Fruit fly (Drosophila melanogaster): Measurements from ENCODE around the gene kirre.

kirre gene

DNA sequence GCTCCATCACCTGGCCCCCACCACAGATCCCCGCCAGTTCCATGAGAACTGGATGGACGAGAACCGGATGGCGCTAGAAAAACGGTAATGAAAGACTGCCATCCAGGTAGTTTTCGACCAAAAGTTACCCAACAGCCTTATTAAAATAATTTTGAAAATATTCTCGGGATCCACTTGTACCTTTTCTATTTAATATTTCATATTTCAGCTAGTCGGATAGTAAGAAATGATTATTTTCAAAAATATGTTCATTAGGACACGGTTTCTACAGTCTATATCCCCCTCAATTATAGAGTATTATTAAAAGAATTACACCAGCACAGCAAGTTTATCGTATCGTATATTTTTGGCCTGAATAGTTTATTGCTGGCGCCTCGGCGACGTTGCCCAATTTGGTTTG, 265.6 kb downstream of the kirre start:
- TF ChIP-seq CG32264 (GFP tag; optimal IDR thresholded peaks at IDR 0.05), result no peak
- TF ChIP-seq Hnf4 (GFP tag; optimal IDR thresholded peaks at IDR 0.05), result no peak
- no peak for TF ChIP-seq Myc (optimal IDR thresholded peaks at IDR 0.05)
- TF ChIP-seq GATAd (GFP tag; optimal IDR thresholded peaks at IDR 0.05), result no peak
- no peak for TF ChIP-seq Sp1 (GFP tag; optimal IDR thresholded peaks at IDR 0.05)
- no peak for TF ChIP-seq Rel (GFP tag; optimal IDR thresholded peaks at IDR 0.05)
- no peak for TF ChIP-seq Rel (tag; optimal IDR thresholded peaks at IDR 0.05)
- TF ChIP-seq Dif (GFP tag; optimal IDR thresholded peaks at IDR 0.05; ENCODE audit: partially characterized antibody), result no peak
- TF ChIP-seq rgr (GFP tag; optimal IDR thresholded peaks at IDR 0.05), result no peak
- no peak for TF ChIP-seq pan (optimal IDR thresholded peaks at IDR 0.05)
- TF ChIP-seq foxo (GFP tag; optimal IDR thresholded peaks at IDR 0.05), result no peak
- TF ChIP-seq ey (GFP tag; optimal IDR thresholded peaks at IDR 0.05), result no peak
- no peak for TF ChIP-seq h (GFP tag; optimal IDR thresholded peaks at IDR 0.05)

DNA sequence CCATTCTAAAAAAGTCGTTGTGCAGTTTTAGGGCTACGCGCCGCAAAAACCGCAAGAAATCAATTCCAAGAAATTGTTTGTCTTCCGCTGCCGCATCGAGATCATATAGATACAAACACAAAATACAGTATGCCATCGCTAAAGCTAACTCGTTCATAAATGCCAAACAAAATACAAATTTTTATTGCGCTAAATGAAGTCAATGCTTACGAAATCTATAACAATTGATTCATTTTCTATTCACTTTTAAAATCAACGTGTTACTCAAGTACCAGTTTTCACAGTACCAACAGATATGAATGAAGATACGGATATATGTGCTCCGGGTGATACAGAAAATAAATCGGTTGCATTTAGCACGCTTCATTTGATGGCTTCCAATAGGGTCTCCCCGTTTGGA, 267.6 kb downstream of the kirre start:
- peak; percentile 27 for TF ChIP-seq fru (GFP tag; optimal IDR thresholded peaks at IDR 0.05)
- no peak for TF ChIP-seq Hr83 (GFP tag; optimal IDR thresholded peaks at IDR 0.05; ENCODE audit: poor library complexity, severe bottlenecking)
- peak in 1 of 2 experiments; percentile 47 for TF ChIP-seq foxo (GFP tag; optimal IDR thresholded peaks at IDR 0.05)
- TF ChIP-seq woc (GFP tag; optimal IDR thresholded peaks at IDR 0.05), result peak; percentile 17
- peak; percentile 27 for TF ChIP-seq Hnf4 (GFP tag; optimal IDR thresholded peaks at IDR 0.05)
- peak; percentile 31 for TF ChIP-seq rgr (GFP tag; optimal IDR thresholded peaks at IDR 0.05)
- peak; percentile 14 for TF ChIP-seq ey (GFP tag; optimal IDR thresholded peaks at IDR 0.05)
- peak; percentile 32 for TF ChIP-seq HLH106 (tag; optimal IDR thresholded peaks at IDR 0.05)
- TF ChIP-seq h (GFP tag; optimal IDR thresholded peaks at IDR 0.05), result peak; percentile 18
- no peak for TF ChIP-seq CG9705 (GFP tag; optimal IDR thresholded peaks at IDR 0.05)
- no peak for TF ChIP-seq Sp1 (GFP tag; optimal IDR thresholded peaks at IDR 0.05)
- TF ChIP-seq CrebA (GFP tag; optimal IDR thresholded peaks at IDR 0.05; ENCODE audit: borderline replicate concordance), result no peak

DNA sequence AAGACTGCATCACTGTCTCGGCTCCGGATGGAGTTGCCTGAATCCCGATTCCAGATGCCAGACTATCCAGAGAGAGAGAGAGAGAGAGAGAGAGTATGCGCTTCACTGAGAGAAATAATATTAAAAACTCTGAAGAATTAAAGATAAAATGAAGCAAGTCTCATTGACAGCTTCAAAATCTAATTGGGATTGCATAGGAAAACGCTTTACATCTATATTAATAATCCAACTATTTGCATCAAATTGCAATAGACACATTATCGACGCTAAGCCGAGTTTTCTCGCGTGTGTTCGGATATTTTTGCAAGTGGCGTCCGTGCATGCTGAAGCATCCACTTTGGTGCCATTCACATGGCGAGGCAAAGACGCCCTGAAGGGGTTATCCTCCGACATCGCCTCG, 269.8 kb downstream of the kirre start:
- TF ChIP-seq Vsx2 (GFP tag; optimal IDR thresholded peaks at IDR 0.05; ENCODE audit: partially characterized antibody), result no peak
- peak; percentile 37 for TF ChIP-seq fru (GFP tag; optimal IDR thresholded peaks at IDR 0.05)
- no peak for TF ChIP-seq lola (GFP tag; optimal IDR thresholded peaks at IDR 0.05)
- TF ChIP-seq CG9705 (GFP tag; optimal IDR thresholded peaks at IDR 0.05), result no peak
- peak; percentile 19 for TF ChIP-seq dmrt93B (GFP tag; optimal IDR thresholded peaks at IDR 0.05)
- TF ChIP-seq OdsH (GFP tag; optimal IDR thresholded peaks at IDR 0.05), result peak; percentile 50
- TF ChIP-seq HLH106 (tag; optimal IDR thresholded peaks at IDR 0.05), result peak; percentile 21
- TF ChIP-seq brk (GFP tag; optimal IDR thresholded peaks at IDR 0.05), result no peak
- TF ChIP-seq pan (optimal IDR thresholded peaks at IDR 0.05), result no peak
- no peak for TF ChIP-seq usp (GFP tag; optimal IDR thresholded peaks at IDR 0.05)
- peak; percentile 11 for TF ChIP-seq Hnf4 (GFP tag; optimal IDR thresholded peaks at IDR 0.05)
- no peak for TF ChIP-seq CG32264 (GFP tag; optimal IDR thresholded peaks at IDR 0.05)
- TF ChIP-seq woc (GFP tag; optimal IDR thresholded peaks at IDR 0.05), result peak; percentile 34
- TF ChIP-seq br (GFP tag; optimal IDR thresholded peaks at IDR 0.05), result peak; percentile 14
- no peak for TF ChIP-seq Hr78 (GFP tag; optimal IDR thresholded peaks at IDR 0.05)
- no peak for TF ChIP-seq dsf (GFP tag; optimal IDR thresholded peaks at IDR 0.05; ENCODE audit: borderline replicate concordance)
- TF ChIP-seq tai (GFP tag; optimal IDR thresholded peaks at IDR 0.05), result no peak
- no peak for TF ChIP-seq sage (GFP tag; optimal IDR thresholded peaks at IDR 0.05)
- TF ChIP-seq psq (GFP tag; optimal IDR thresholded peaks at IDR 0.05), result peak; percentile 8
- no peak for TF ChIP-seq Mio (GFP tag; optimal IDR thresholded peaks at IDR 0.05)
- peak; percentile 52 for TF ChIP-seq rgr (GFP tag; optimal IDR thresholded peaks at IDR 0.05)
- TF ChIP-seq N (GFP tag; optimal IDR thresholded peaks at IDR 0.05), result no peak
- no peak for TF ChIP-seq sv (GFP tag; optimal IDR thresholded peaks at IDR 0.05)
- no peak for TF ChIP-seq Rel (GFP tag; optimal IDR thresholded peaks at IDR 0.05)
- TF ChIP-seq Rel (tag; optimal IDR thresholded peaks at IDR 0.05), result no peak
- TF ChIP-seq ey (GFP tag; optimal IDR thresholded peaks at IDR 0.05), result peak; percentile 54
- no peak for TF ChIP-seq dl (GFP tag; optimal IDR thresholded peaks at IDR 0.05; ENCODE audit: insufficient read depth in 1 of 2, partially characterized antibody in 2 of 2)
- no peak for TF ChIP-seq Hr83 (GFP tag; optimal IDR thresholded peaks at IDR 0.05; ENCODE audit: poor library complexity, severe bottlenecking)
- no peak for TF ChIP-seq Dfd (GFP tag; optimal IDR thresholded peaks at IDR 0.05)
- peak; percentile 33 for TF ChIP-seq Sp1 (GFP tag; optimal IDR thresholded peaks at IDR 0.05)
- peak in 1 of 2 experiments; percentile 41 for TF ChIP-seq foxo (GFP tag; optimal IDR thresholded peaks at IDR 0.05)
- no peak for TF ChIP-seq Dif (GFP tag; optimal IDR thresholded peaks at IDR 0.05; ENCODE audit: partially characterized antibody)
- TF ChIP-seq Myc (optimal IDR thresholded peaks at IDR 0.05), result no peak
- no peak for TF ChIP-seq CrebA (GFP tag; optimal IDR thresholded peaks at IDR 0.05; ENCODE audit: borderline replicate concordance)
- TF ChIP-seq Abd-B (GFP tag; optimal IDR thresholded peaks at IDR 0.05), result no peak
- TF ChIP-seq Jra (GFP tag; optimal IDR thresholded peaks at IDR 0.05), result no peak
- TF ChIP-seq h (GFP tag; optimal IDR thresholded peaks at IDR 0.05), result peak; percentile 51
- no peak for TF ChIP-seq jim (GFP tag; optimal IDR thresholded peaks at IDR 0.05)
- no peak for TF ChIP-seq GATAd (GFP tag; optimal IDR thresholded peaks at IDR 0.05)

Data from whole organism, wandering third instar larva.